Worm (Caenorhabditis elegans) whole organism, L2 larva: ENCODE measurements around the gene R02D5.24.

Experiments
- blmp-1 ChIP-seq: sonication (generic microtip); optimal IDR thresholded peaks from 2 replicates; lab custom pipeline; 2017; ENCODE audit warnings: missing genetic modification characterization, mild to moderate bottlenecking, missing compliant biosample characterization, antibody characterized with exemption, moderate library complexity; ENCODE audit not compliant: insufficient read depth
- nhr-6 ChIP-seq: fragments of 150-350 bp; optimal IDR thresholded peaks from 2 replicates; lab custom pipeline; 2014; ENCODE audit warnings: missing biosample characterization, missing genetic modification characterization
- peb-1 ChIP-seq: fragments of 150-350 bp; optimal IDR thresholded peaks from 2 replicates; lab custom pipeline; 2014; ENCODE audit warnings: missing biosample characterization, missing genetic modification characterization

ce11 chrV:14496446-14496845, 4.7 kb upstream of the R02D5.24 start:
- TF ChIP-seq nhr-6 (tag; lab: Kevin White, UChicago) (no peak), peb-1 (tag; lab: Kevin White, UChicago) (no peak), blmp-1 (tag; lab: Kevin White, UChicago) (no peak)
